Worm (Caenorhabditis elegans) whole organism, L4 larva: ENCODE results near the gene VC5.2.
A peak's percentile ranks its signal among the peaks of the same experiment; 100 is the strongest.

Experiments used
- D1046.2 ChIP-seq: fragments of 200-800 bp; sonication (Bioruptor generic); IDR thresholded peaks from 2 replicates; pipeline ENCODE4 v1.3.6; 2022; ENCODE audit warnings: missing genetic modification characterization, missing compliant biosample characterization
- F26F4.8 ChIP-seq: fragments of 200-800 bp; sonication (Bioruptor generic); conservative IDR thresholded peaks from 2 replicates; pipeline ENCODE4 v1.3.6; 2022; ENCODE audit warnings: missing genetic modification characterization, missing compliant biosample characterization
- F37D6.2 ChIP-seq: sonication (generic microtip); optimal IDR thresholded peaks from 2 replicates; lab custom pipeline; 2016; ENCODE audit warnings: mild to moderate bottlenecking, missing genetic modification characterization, missing compliant biosample characterization
- R02D3.7 ChIP-seq: fragments of 150-350 bp; sonication (generic microtip); optimal IDR thresholded peaks from 3 replicates; lab custom pipeline; 2014; ENCODE audit warnings: missing biosample characterization, missing genetic modification characterization
- T20F7.1 ChIP-seq: fragments of 200-800 bp; sonication (Bioruptor generic); optimal IDR thresholded peaks from 2 replicates; lab custom pipeline; 2018; ENCODE audit warnings: mild to moderate bottlenecking, missing genetic modification characterization, missing compliant biosample characterization
- Y48G9A.11 ChIP-seq: fragments of 200-800 bp; sonication (Bioruptor generic); IDR thresholded peaks from 2 replicates; pipeline ENCODE4 v1.3.6; 2022; ENCODE audit warnings: missing genetic modification reagents, missing genetic modification characterization, missing compliant biosample characterization
- Y5F2A.4 ChIP-seq: fragments of 200-800 bp; sonication (Bioruptor generic); optimal IDR thresholded peaks from 2 replicates; lab custom pipeline; 2018; ENCODE audit warnings: mild to moderate bottlenecking, missing genetic modification characterization, missing compliant biosample characterization
- ZK546.5 ChIP-seq, 2 experiments: sonication (generic microtip); optimal IDR thresholded peaks; 2 replicates each; lab custom pipeline; 2017; ENCODE audit warnings: missing biosample characterization in 2 of 2, missing genetic modification characterization in 2 of 2
- aha-1 ChIP-seq: fragments of 150-350 bp; peaks from one replicate; lab custom pipeline; 2014; ENCODE audit warnings: missing biosample characterization, missing genetic modification characterization
- attf-4 ChIP-seq: sonication (generic microtip); optimal IDR thresholded peaks from 3 replicates; lab custom pipeline; 2017; ENCODE audit warnings: missing biosample characterization, missing genetic modification characterization
- ceh-20 ChIP-seq: fragments of 200-800 bp; sonication (Bioruptor generic); IDR thresholded peaks from 2 replicates; pipeline ENCODE4 v1.3.6; 2022; ENCODE audit warnings: missing genetic modification reagents, missing genetic modification characterization, missing compliant biosample characterization
- ceh-44 ChIP-seq: fragments of 200-800 bp; sonication (Bioruptor generic); IDR thresholded peaks from 2 replicates; pipeline ENCODE4 v1.3.6; 2022; ENCODE audit warnings: missing genetic modification reagents, missing genetic modification characterization, missing compliant biosample characterization
- ctbp-1 ChIP-seq: fragments of 200-800 bp; sonication (Bioruptor generic); IDR thresholded peaks from 2 replicates; pipeline ENCODE4 v1.3.6; 2022; ENCODE audit warnings: missing genetic modification reagents, missing genetic modification characterization, missing compliant biosample characterization
- daf-12 ChIP-seq: fragments of 150-350 bp; optimal IDR thresholded peaks from 2 replicates; lab custom pipeline; 2014; ENCODE audit warnings: missing biosample characterization, missing genetic modification reagents, missing genetic modification characterization
- daf-8 ChIP-seq: fragments of 200-800 bp; sonication (Bioruptor generic); IDR thresholded peaks from 2 replicates; pipeline ENCODE4 v1.3.6; 2022; ENCODE audit warnings: missing genetic modification characterization, missing compliant biosample characterization
- dmd-9 ChIP-seq: fragments of 200-800 bp; sonication (Bioruptor generic); IDR thresholded peaks from 2 replicates; pipeline ENCODE4 v1.3.6; 2022; ENCODE audit warnings: missing genetic modification reagents, missing genetic modification characterization, missing compliant biosample characterization
- egl-43 ChIP-seq: fragments of 200-800 bp; sonication (Bioruptor generic); IDR thresholded peaks from 2 replicates; pipeline ENCODE4 v1.3.6; 2022; ENCODE audit warnings: missing genetic modification reagents, missing genetic modification characterization, missing compliant biosample characterization
- fkh-10 ChIP-seq: fragments of 150-350 bp; optimal IDR thresholded peaks from 2 replicates; lab custom pipeline; 2014; ENCODE audit warnings: missing biosample characterization, missing genetic modification reagents, missing genetic modification characterization
- gei-8 ChIP-seq: fragments of 200-800 bp; sonication (Bioruptor generic); optimal IDR thresholded peaks from 2 replicates; lab custom pipeline; 2018; ENCODE audit warnings: mild to moderate bottlenecking, missing genetic modification characterization, missing compliant biosample characterization
- hlh-30 ChIP-seq: sonication (generic microtip); optimal IDR thresholded peaks from 2 replicates; lab custom pipeline; 2017; ENCODE audit warnings: antibody characterized with exemption, mild to moderate bottlenecking, missing genetic modification characterization, missing compliant biosample characterization; ENCODE audit not compliant: insufficient read depth
- jun-1 ChIP-seq: fragments of 150-350 bp; optimal IDR thresholded peaks from 2 replicates; lab custom pipeline; 2014; ENCODE audit warnings: missing biosample characterization, missing genetic modification reagents, missing genetic modification characterization
- lim-7 ChIP-seq: fragments of 200-800 bp; sonication (Bioruptor generic); IDR thresholded peaks from 2 replicates; pipeline ENCODE4 v1.3.6; 2022; ENCODE audit warnings: missing genetic modification characterization, missing compliant biosample characterization
- lin-15B ChIP-seq: fragments of 150-350 bp; sonication (generic microtip); optimal IDR thresholded peaks from 3 replicates; lab custom pipeline; 2014; ENCODE audit warnings: missing biosample characterization, missing genetic modification characterization
- lin-38 ChIP-seq: fragments of 200-800 bp; sonication (Bioruptor generic); IDR thresholded peaks from 2 replicates; pipeline ENCODE4 v1.3.6; 2022; ENCODE audit warnings: missing genetic modification reagents, missing genetic modification characterization, missing compliant biosample characterization
- lir-3 ChIP-seq: sonication (generic microtip); optimal IDR thresholded peaks from 2 replicates; lab custom pipeline; 2016; ENCODE audit warnings: mild to moderate bottlenecking, missing genetic modification characterization, missing compliant biosample characterization
- lsy-2 ChIP-seq, 2 experiments: fragments of 150-350 bp in 1 of 2; sonication (generic microtip) in 1 of 2; optimal IDR thresholded peaks; 2 replicates each; lab custom pipeline; 2014 to 2017; ENCODE audit warnings: missing biosample characterization in 2 of 2, missing genetic modification characterization in 2 of 2
- madf-5 ChIP-seq, 2 experiments: fragments of 200-800 bp; sonication (Bioruptor generic); IDR thresholded peaks; 2 replicates each; pipeline ENCODE4 v1.3.6; 2022; ENCODE audit warnings: missing compliant biosample characterization in 2 of 2, missing genetic modification characterization in 2 of 2
- mep-1 ChIP-seq: fragments of 150-350 bp; sonication (generic microtip); optimal IDR thresholded peaks from 3 replicates; lab custom pipeline; 2014; ENCODE audit warnings: missing biosample characterization, missing genetic modification characterization
- mxl-2 ChIP-seq: fragments of 200-800 bp; sonication (Bioruptor generic); conservative IDR thresholded peaks from 2 replicates; pipeline ENCODE4 v1.3.6; 2022; ENCODE audit warnings: missing genetic modification reagents, missing genetic modification characterization, missing compliant biosample characterization
- nhr-10 ChIP-seq: fragments of 150-350 bp; optimal IDR thresholded peaks from 2 replicates; lab custom pipeline; 2014; ENCODE audit warnings: missing biosample characterization, missing genetic modification characterization
- nhr-102 ChIP-seq: sonication (generic microtip); optimal IDR thresholded peaks from 2 replicates; lab custom pipeline; 2016; ENCODE audit warnings: mild to moderate bottlenecking, missing genetic modification characterization, moderate library complexity, missing compliant biosample characterization
- nhr-11 ChIP-seq: fragments of 150-350 bp; optimal IDR thresholded peaks from 2 replicates; lab custom pipeline; 2014; ENCODE audit warnings: missing biosample characterization, missing genetic modification characterization
- nhr-25 ChIP-seq: sonication (generic microtip); optimal IDR thresholded peaks from 2 replicates; lab custom pipeline; 2017; ENCODE audit warnings: missing genetic modification characterization, mild to moderate bottlenecking, missing compliant biosample characterization, antibody characterized with exemption, moderate library complexity, borderline replicate concordance; ENCODE audit not compliant: insufficient read depth
- nhr-28 ChIP-seq: fragments of 150-350 bp; optimal IDR thresholded peaks from 2 replicates; lab custom pipeline; 2014; ENCODE audit warnings: missing biosample characterization, missing genetic modification characterization
- nhr-41 ChIP-seq: fragments of 200-800 bp; sonication (Bioruptor generic); IDR thresholded peaks from 2 replicates; pipeline ENCODE4 v1.3.6; 2022; ENCODE audit warnings: missing genetic modification reagents, missing genetic modification characterization, missing compliant biosample characterization
- nhr-42 ChIP-seq: fragments of 200-800 bp; sonication (Bioruptor generic); IDR thresholded peaks from 2 replicates; pipeline ENCODE4 v1.3.6; 2022; ENCODE audit warnings: missing genetic modification characterization, missing compliant biosample characterization
- nhr-48 ChIP-seq: sonication (generic microtip); optimal IDR thresholded peaks from 2 replicates; lab custom pipeline; 2016; ENCODE audit warnings: mild to moderate bottlenecking, missing genetic modification characterization, missing compliant biosample characterization
- pha-4 ChIP-seq, 2 experiments: fragments of 150-350 bp in 1 of 2; fragments of 200-800 bp in 1 of 2; sonication (Bioruptor generic) in 1 of 2; IDR thresholded peaks in 1 of 2; optimal IDR thresholded peaks in 1 of 2; 2 replicates each; pipeline versions ENCODE4 v1.3.6 to Lab custom; 2014 to 2022; ENCODE audit warnings: missing genetic modification characterization in 2 of 2, missing genetic modification reagents in 2 of 2, missing biosample characterization in 1 of 2, missing compliant biosample characterization in 1 of 2
- rbr-2 ChIP-seq: sonication (generic microtip); optimal IDR thresholded peaks from 2 replicates; lab custom pipeline; 2016; ENCODE audit warnings: missing genotype, missing genetic modification characterization, missing compliant biosample characterization
- saeg-2 ChIP-seq: fragments of 200-800 bp; sonication (Bioruptor generic); IDR thresholded peaks from 2 replicates; pipeline ENCODE4 v1.3.6; 2022; ENCODE audit warnings: missing genetic modification reagents, missing genetic modification characterization, missing compliant biosample characterization
- sdz-12 ChIP-seq: fragments of 200-800 bp; sonication (Bioruptor generic); optimal IDR thresholded peaks from 2 replicates; lab custom pipeline; 2018; ENCODE audit warnings: mild to moderate bottlenecking, missing genetic modification characterization, missing compliant biosample characterization
- set-16 ChIP-seq: fragments of 200-800 bp; sonication (Bioruptor generic); IDR thresholded peaks from 2 replicates; pipeline ENCODE4 v1.3.6; 2022; ENCODE audit warnings: missing genetic modification reagents, missing genetic modification characterization, missing compliant biosample characterization
- spr-3 ChIP-seq: fragments of 200-800 bp; sonication (Bioruptor generic); optimal IDR thresholded peaks from 2 replicates; lab custom pipeline; 2018; ENCODE audit warnings: mild to moderate bottlenecking, missing genetic modification characterization, missing compliant biosample characterization
- tra-1 ChIP-seq: fragments of 200-800 bp; sonication (Bioruptor generic); IDR thresholded peaks from 2 replicates; pipeline ENCODE4 v1.3.6; 2022; ENCODE audit warnings: missing genetic modification reagents, missing genetic modification characterization, missing compliant biosample characterization
- unc-130 ChIP-seq: sonication (generic microtip); optimal IDR thresholded peaks from 2 replicates; lab custom pipeline; 2016; ENCODE audit warnings: missing genetic modification reagents, missing genetic modification characterization, missing compliant biosample characterization
- unc-39 ChIP-seq: sonication (generic microtip); optimal IDR thresholded peaks from 2 replicates; lab custom pipeline; 2017; ENCODE audit warnings: missing biosample characterization, missing genetic modification characterization
- vab-7 ChIP-seq: fragments of 200-800 bp; sonication (Bioruptor generic); IDR thresholded peaks from 2 replicates; pipeline ENCODE4 v1.3.6; 2022; ENCODE audit warnings: missing genetic modification reagents, missing genetic modification characterization, missing compliant biosample characterization
- zfp-3 ChIP-seq: fragments of 200-800 bp; sonication (Bioruptor generic); conservative IDR thresholded peaks from 2 replicates; pipeline ENCODE4 v1.3.6; 2022; ENCODE audit warnings: missing genetic modification reagents, missing genetic modification characterization, missing compliant biosample characterization
- zip-2 ChIP-seq: fragments of 150-350 bp; optimal IDR thresholded peaks from 2 replicates; lab custom pipeline; 2014; ENCODE audit warnings: missing biosample characterization, missing genetic modification characterization
- ztf-11 ChIP-seq: fragments of 150-350 bp; optimal IDR thresholded peaks from 2 replicates; lab custom pipeline; 2014; ENCODE audit warnings: missing biosample characterization, missing genetic modification characterization

VC5.2 gene

ce11 chrV:7059350-7059749 is 26.4 kb upstream of the VC5.2 start, which contains the start of gene mdt-6 (continued):
- TF ChIP-seq nhr-11: no peak
- TF ChIP-seq Y5F2A.4 (GFP tag; lab: Kevin White, UChicago): no peak
- no peak for TF ChIP-seq mep-1 (tag; lab: Kevin White, UChicago)
- no peak; the same call in 1 of the 2 replicates for TF ChIP-seq egl-43 (GFP tag; lab: Robert Waterston, UW)
- no peak for TF ChIP-seq F26F4.8
- TF ChIP-seq nhr-25 (tag; lab: Kevin White, UChicago): no peak
- no peak for TF ChIP-seq madf-5 (GFP tag; IDR thresholded peaks at IDR 0.05; lab: Robert Waterston, UW)
- no peak for TF ChIP-seq T20F7.1 (GFP tag; lab: Kevin White, UChicago)
- no peak for TF ChIP-seq unc-39
- TF ChIP-seq sdz-12 (GFP tag; lab: Kevin White, UChicago): no peak
- no peak for TF ChIP-seq spr-3 (GFP tag; lab: Kevin White, UChicago)
- no peak for TF ChIP-seq F37D6.2 (tag; lab: Kevin White, UChicago)
- 0 out of 2 replicates have a peak, but pooled peaks have one; percentile 11 for TF ChIP-seq ctbp-1
- no peak for TF ChIP-seq set-16 (GFP tag; lab: Robert Waterston, UW)
- TF ChIP-seq Y48G9A.11 (GFP tag; lab: Robert Waterston, UW): no peak

- TF ChIP-seq zfp-3 (GFP tag; lab: Robert Waterston, UW): 0 out of 2 replicates have a peak, but pooled peaks have one; percentile 67
- no peak for TF ChIP-seq lir-3 (tag; lab: Kevin White, UChicago)
- TF ChIP-seq unc-130 (GFP tag; lab: Kevin White, UChicago): peak; percentile 16
- peak; percentile 72 for TF ChIP-seq nhr-11
- no peak for TF ChIP-seq zip-2 (tag; lab: Kevin White, UChicago)
- TF ChIP-seq ceh-44: no peak
- TF ChIP-seq tra-1 (GFP tag; lab: Robert Waterston, UW): no peak
- TF ChIP-seq rbr-2 (tag; lab: Kevin White, UChicago): peak; percentile 78
- peak; percentile 95 for TF ChIP-seq hlh-30 (tag; lab: Kevin White, UChicago)
- TF ChIP-seq fkh-10 (GFP tag; lab: Kevin White, UChicago): peak; percentile 43
- no peak for TF ChIP-seq attf-4 (tag; lab: Kevin White, UChicago)
- no peak for TF ChIP-seq gei-8 (GFP tag; lab: Kevin White, UChicago)
- TF ChIP-seq Y5F2A.4 (GFP tag; lab: Kevin White, UChicago): no peak
- TF ChIP-seq R02D3.7: no peak
- no peak for TF ChIP-seq saeg-2 (GFP tag; lab: Robert Waterston, UW)
- TF ChIP-seq daf-8: no peak
- peak; percentile 18 for TF ChIP-seq jun-1
- TF ChIP-seq mxl-2 (GFP tag; lab: Robert Waterston, UW): no peak
- no peak for TF ChIP-seq vab-7 (GFP tag; lab: Robert Waterston, UW)
- TF ChIP-seq ZK546.5 (tag; optimal IDR thresholded peaks at IDR 0.05; lab: Kevin White, UChicago): no peak
- TF ChIP-seq pha-4 (GFP tag; IDR thresholded peaks at IDR 0.05; lab: Robert Waterston, UW): no peak
- TF ChIP-seq pha-4 (tag; optimal IDR thresholded peaks at IDR 0.05; lab: Kevin White, UChicago): no peak
- TF ChIP-seq ceh-20 (GFP tag; lab: Robert Waterston, UW): peak; percentile 72
- peak; percentile 79 for TF ChIP-seq lin-38
- TF ChIP-seq aha-1: peak; percentile 93
- TF ChIP-seq lim-7: no peak
- TF ChIP-seq nhr-102 (tag; lab: Kevin White, UChicago): peak; percentile 81
- peak; percentile 44 to 90 for TF ChIP-seq lsy-2 (tag; optimal IDR thresholded peaks at IDR 0.05; lab: Kevin White, UChicago)
- TF ChIP-seq nhr-41 (GFP tag; lab: Robert Waterston, UW): no peak
- peak; percentile 62 for TF ChIP-seq nhr-48 (tag; lab: Kevin White, UChicago)
- TF ChIP-seq nhr-42 (GFP tag; lab: Robert Waterston, UW): no peak
- TF ChIP-seq daf-12: no peak
- TF ChIP-seq lin-15B (tag; lab: Kevin White, UChicago): no peak
- TF ChIP-seq nhr-28 (tag; lab: Kevin White, UChicago): peak; percentile 92
- peak; percentile 66; the same call in 1 of the 2 replicates for TF ChIP-seq dmd-9
- no peak for TF ChIP-seq D1046.2
- no peak for TF ChIP-seq set-16 (GFP tag; lab: Robert Waterston, UW)
- no peak for TF ChIP-seq nhr-10 (tag; lab: Kevin White, UChicago)
- TF ChIP-seq ztf-11 (tag; lab: Kevin White, UChicago): no peak
- TF ChIP-seq sdz-12 (GFP tag; lab: Kevin White, UChicago): no peak
Measured at ce11 chrV:7060396-7060795, 25.4 kb upstream of the VC5.2 start, which contains the start of the genes Y57E12AL.6 and Y57E12AL.1. Gene Y57E12AL.6, minus strand, starts transcription at chrV:7060470. Gene Y57E12AL.1, plus strand, starts transcription at chrV:7060530.
